Worm (Caenorhabditis elegans): ENCODE measurements around the gene Y56A3A.31.
A peak's percentile ranks its signal among the peaks of the same experiment; 100 is the strongest.

The Y56A3A.31 gene

DNA sequence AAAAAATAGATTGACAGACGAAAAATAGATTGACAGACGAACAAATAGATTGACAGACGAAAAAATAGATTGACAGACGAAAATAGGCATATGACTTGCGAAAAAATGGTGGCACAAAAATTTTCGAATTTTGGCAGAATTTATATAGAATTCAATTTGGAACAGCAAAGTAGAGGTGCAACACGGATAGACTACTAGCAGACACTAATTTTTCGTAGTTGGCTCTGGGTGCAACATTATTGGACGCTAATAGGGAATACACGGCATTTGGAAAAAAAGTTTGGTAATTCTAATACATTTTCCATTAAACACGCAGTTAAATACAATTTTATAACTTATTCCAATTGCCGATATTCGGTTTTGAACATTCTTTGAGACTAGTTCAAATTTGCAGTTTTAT lies 35.0 kb downstream of the Y56A3A.31 start:
- TF ChIP-seq hlh-11 (tag; optimal IDR thresholded peaks at IDR 0.05), result no peak
- no peak for TF ChIP-seq rbr-2 (tag; optimal IDR thresholded peaks at IDR 0.05)
- TF ChIP-seq unc-62 (GFP tag; optimal IDR thresholded peaks at IDR 0.05 in 1 of 2), result peak in 1 of 2 experiments; percentile 1
- no peak for TF ChIP-seq unc-62 (tag; optimal IDR thresholded peaks at IDR 0.05)
- no peak for TF ChIP-seq nhr-6 (tag; optimal IDR thresholded peaks at IDR 0.05)
- no peak for TF ChIP-seq T26A8.4 (GFP tag; IDR thresholded peaks at IDR 0.05)
- TF ChIP-seq tag-97 (GFP tag; IDR thresholded peaks at IDR 0.05), result no peak
- no peak for TF ChIP-seq spr-3 (GFP tag; optimal IDR thresholded peaks at IDR 0.05)
- no peak for TF ChIP-seq zip-11 (GFP tag; IDR thresholded peaks at IDR 0.05)
- TF ChIP-seq vab-7 (GFP tag; IDR thresholded peaks at IDR 0.05), result no peak
- peak; percentile 91 for TF ChIP-seq aha-1 (tag)

DNA sequence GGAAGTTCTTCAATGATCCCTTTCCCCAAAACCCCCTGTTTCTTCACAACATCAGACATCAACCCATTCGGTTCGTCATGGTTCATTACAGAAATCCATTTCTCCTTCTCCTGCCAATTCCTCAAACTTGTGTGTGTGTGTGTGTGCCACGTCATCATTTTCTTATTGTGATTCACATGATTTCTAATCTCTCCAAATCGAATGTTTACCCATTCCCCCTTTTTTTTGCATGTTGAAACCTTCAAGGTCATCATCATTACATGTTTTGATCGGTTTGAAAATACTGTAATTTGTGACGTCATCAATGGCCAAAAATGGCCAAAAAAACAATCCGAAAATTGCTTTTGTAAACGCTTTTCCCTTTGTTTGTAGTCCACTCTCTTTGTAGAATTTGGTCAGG lies 35.5 kb downstream of the Y56A3A.31 start:
- peak; percentile 39 for TF ChIP-seq hlh-30 (tag; optimal IDR thresholded peaks at IDR 0.05; ENCODE audit: insufficient read depth)
- TF ChIP-seq F44E2.7 (GFP tag; IDR thresholded peaks at IDR 0.05), result no peak
- TF ChIP-seq skn-1 (tag; optimal IDR thresholded peaks at IDR 0.05), result no peak

DNA sequence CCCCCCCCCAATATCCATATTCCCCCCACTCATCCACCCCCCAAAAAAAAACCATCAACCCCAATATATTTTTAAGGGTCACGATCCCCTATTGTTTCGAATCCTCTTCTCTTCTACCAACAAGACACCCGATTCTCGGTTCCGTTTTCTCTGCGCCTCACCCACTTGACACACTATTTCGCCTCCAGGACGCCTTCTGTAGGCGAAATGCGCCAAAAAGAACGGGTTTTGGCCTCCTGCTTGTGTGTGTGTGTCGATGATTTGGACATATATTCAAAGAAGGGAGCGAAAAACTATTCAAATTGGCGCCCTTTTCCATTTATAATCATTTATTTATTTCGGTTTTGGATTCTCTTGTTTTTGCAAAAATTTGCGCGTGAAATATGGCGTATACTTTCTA lies 38.8 kb downstream of the Y56A3A.31 start:
- no peak for TF ChIP-seq daf-16 (GFP tag; optimal IDR thresholded peaks at IDR 0.05)
- TF ChIP-seq daf-16 (tag; optimal IDR thresholded peaks at IDR 0.05), result no peak
- peak; percentile 9 for TF ChIP-seq mxl-3 (GFP tag; optimal IDR thresholded peaks at IDR 0.05)
- peak; percentile 51 for TF ChIP-seq aha-1 (tag)
- TF ChIP-seq lin-13 (GFP tag; optimal IDR thresholded peaks at IDR 0.05), result no peak
- no peak for TF ChIP-seq hmg-1.1 (GFP tag; IDR thresholded peaks at IDR 0.05)
- no peak for TF ChIP-seq zag-1 (tag; optimal IDR thresholded peaks at IDR 0.05)
- no peak for TF ChIP-seq fos-1 (tag; optimal IDR thresholded peaks at IDR 0.05)
- no peak for TF ChIP-seq daf-12 (tag; optimal IDR thresholded peaks at IDR 0.05)
- TF ChIP-seq attf-4 (tag; optimal IDR thresholded peaks at IDR 0.05), result no peak
- TF ChIP-seq nhr-28 (tag; optimal IDR thresholded peaks at IDR 0.05), result peak; percentile 9
- no peak for TF ChIP-seq nhr-77 (tag; optimal IDR thresholded peaks at IDR 0.05)
- TF ChIP-seq D1046.2 (GFP tag; IDR thresholded peaks at IDR 0.05), result no peak

- TF ChIP-seq ceh-28 (tag; optimal IDR thresholded peaks at IDR 0.05), result peak; percentile 68
- no peak for TF ChIP-seq Y48G9A.11 (GFP tag; IDR thresholded peaks at IDR 0.05)
These were observed 39.4 kb downstream of the Y56A3A.31 start for ce11 chrIII:12013718-12014117.

DNA sequence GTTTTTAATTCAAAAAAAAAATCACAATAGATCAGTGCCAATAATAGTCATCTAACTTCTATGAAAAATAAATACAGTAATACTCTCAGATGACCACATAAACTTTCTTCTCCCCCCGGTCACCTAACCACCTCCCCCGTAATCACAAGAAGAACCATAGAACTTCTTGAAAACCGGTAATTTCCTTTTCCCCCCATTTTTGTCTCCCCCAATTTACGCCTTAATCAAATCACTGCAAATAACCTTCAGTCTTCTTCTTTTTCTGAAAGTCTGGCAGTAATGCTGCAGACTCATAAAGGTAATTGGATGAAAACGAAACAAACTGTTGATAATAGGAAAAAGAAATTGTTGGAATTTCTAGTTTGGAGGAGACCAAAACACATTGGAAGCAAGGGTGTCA lies 40.2 kb downstream of the Y56A3A.31 start:
- TF ChIP-seq T26A8.4 (GFP tag; IDR thresholded peaks at IDR 0.05) (no peak), sdz-12 (GFP tag; optimal IDR thresholded peaks at IDR 0.05) (no peak)

ce11 chrIII:12015183-12015582 lies 40.9 kb downstream of the Y56A3A.31 start:
- TF ChIP-seq mep-1 (tag; optimal IDR thresholded peaks at IDR 0.05) (no peak), pha-4 (GFP tag; IDR thresholded peaks at IDR 0.05) (no peak), pha-4 (tag; optimal IDR thresholded peaks at IDR 0.05) (no peak), dmd-9 (GFP tag; IDR thresholded peaks at IDR 0.05) (no peak), ces-1 (GFP tag; optimal IDR thresholded peaks at IDR 0.05) (no peak), Y75B8A.6 (GFP tag; IDR thresholded peaks at IDR 0.05) (no peak), nhr-42 (GFP tag; IDR thresholded peaks at IDR 0.05) (no peak), daf-12 (tag; optimal IDR thresholded peaks at IDR 0.05) (no peak), mxl-2 (GFP tag; conservative IDR thresholded peaks at IDR 0.05) (no peak), nhr-237 (tag; optimal IDR thresholded peaks at IDR 0.05) (no peak), nhr-48 (tag; optimal IDR thresholded peaks at IDR 0.05) (no peak), spr-3 (GFP tag; optimal IDR thresholded peaks at IDR 0.05) (no peak), sdz-12 (GFP tag; optimal IDR thresholded peaks at IDR 0.05) (no peak), mdt-29 (GFP tag; IDR thresholded peaks at IDR 0.05) (no peak), T26A8.4 (GFP tag; IDR thresholded peaks at IDR 0.05) (no peak), cey-2 (tag; optimal IDR thresholded peaks at IDR 0.05; ENCODE audit: borderline replicate concordance, insufficient read depth) (no peak), egl-43 (GFP tag; IDR thresholded peaks at IDR 0.05) (no peak), zfp-3 (GFP tag; conservative IDR thresholded peaks at IDR 0.05) (no peak)
